Fruit fly (Drosophila melanogaster): ENCODE results near the gene CG14563.

Gene CG14563

dm6 chr3L:21800424-21800823 lies 41.8 kb downstream of the CG14563 start (continued):
- TF ChIP-seq Nf-YB (GFP tag; optimal IDR thresholded peaks at IDR 0.05) = peak; percentile 91
- TF ChIP-seq MESR4 (GFP tag; optimal IDR thresholded peaks at IDR 0.05) = no peak
- peak; percentile 63 for TF ChIP-seq pros (GFP tag; optimal IDR thresholded peaks at IDR 0.05)
- no peak for TF ChIP-seq cato (GFP tag; optimal IDR thresholded peaks at IDR 0.05; ENCODE audit: borderline replicate concordance)
- TF ChIP-seq CG7839 (tag; optimal IDR thresholded peaks at IDR 0.05) = no peak
- TF ChIP-seq CG5180 (GFP tag; optimal IDR thresholded peaks at IDR 0.05) = peak; percentile 40
- no peak for TF ChIP-seq CG1792 (GFP tag; optimal IDR thresholded peaks at IDR 0.05)
- peak in 1 of 2 experiments; percentile 60 for TF ChIP-seq Trl (optimal IDR thresholded peaks at IDR 0.05)
- TF ChIP-seq Trl (GFP tag; optimal IDR thresholded peaks at IDR 0.05) = no peak
- TF ChIP-seq ssp (GFP tag; IDR thresholded peaks at IDR 0.05) = no peak
- TF ChIP-seq bcd (GFP tag; optimal IDR thresholded peaks at IDR 0.05) = no peak
- no peak for TF ChIP-seq h (optimal IDR thresholded peaks at IDR 0.05)
- no peak for TF ChIP-seq yki (optimal IDR thresholded peaks at IDR 0.05)
- no peak for TF ChIP-seq CG7786 (GFP tag; optimal IDR thresholded peaks at IDR 0.05)

All from whole organism, embryonic.